Fruit fly (Drosophila melanogaster) whole organism, embryonic: ENCODE measurements around the gene CG5390.

Experiments used
- BEAF-32 ChIP-seq: fragments of 200-800 bp; sonication (Bioruptor generic); optimal IDR thresholded peaks from 3 replicates; lab custom pipeline; 2017; ENCODE audit warnings: missing biosample characterization, missing genetic modification characterization, mild to moderate bottlenecking, moderate library complexity, missing genetic modification reagents
- CG13123 ChIP-seq: fragments of 200-800 bp; sonication (Bioruptor generic); optimal IDR thresholded peaks from 2 replicates; lab custom pipeline; 2016; ENCODE audit warnings: missing biosample characterization, missing genetic modification characterization
- CG14710 ChIP-seq: fragments of 200-800 bp; sonication (Bioruptor generic); optimal IDR thresholded peaks from 3 replicates; lab custom pipeline; 2019; ENCODE audit warnings: missing biosample characterization, mild to moderate bottlenecking, missing genetic modification characterization, moderate library complexity
- Ravus ChIP-seq: fragments of 200-800 bp; sonication (Bioruptor generic); IDR thresholded peaks from 2 replicates; pipeline ENCODE4 v1.3.6; 2022; ENCODE audit warnings: missing biosample characterization, missing genetic modification characterization
- Sry-δ ChIP-seq: fragments of 200-800 bp; sonication (Bioruptor generic); optimal IDR thresholded peaks from 2 replicates; lab custom pipeline; 2016; ENCODE audit warnings: missing biosample characterization, missing genetic modification characterization
- otp ChIP-seq: fragments of 200-800 bp; sonication (Bioruptor generic); IDR thresholded peaks from 3 replicates; pipeline ENCODE4, ENCODE4 v1.3.6; 2022; ENCODE audit warnings: missing biosample characterization, missing genetic modification characterization

The CG5390 gene

dm6 chr2L:10255725-10256158, 50.7 kb downstream of the CG5390 start, which contains the start of gene CG5676 (continued):
- TF ChIP-seq CG14710 (tag; lab: Kevin White, UChicago) (peak; percentile 44), otp (GFP tag; lab: Robert Waterston, UW) (no peak), CG13123 (no peak), Ravus (GFP tag; lab: Robert Waterston, UW) (no peak), BEAF-32 (peak; percentile 31), Sry-δ (peak; percentile 38)
